Fruit fly (Drosophila melanogaster): Measurements from ENCODE around the gene MFS3.

MFS3 gene

DNA sequence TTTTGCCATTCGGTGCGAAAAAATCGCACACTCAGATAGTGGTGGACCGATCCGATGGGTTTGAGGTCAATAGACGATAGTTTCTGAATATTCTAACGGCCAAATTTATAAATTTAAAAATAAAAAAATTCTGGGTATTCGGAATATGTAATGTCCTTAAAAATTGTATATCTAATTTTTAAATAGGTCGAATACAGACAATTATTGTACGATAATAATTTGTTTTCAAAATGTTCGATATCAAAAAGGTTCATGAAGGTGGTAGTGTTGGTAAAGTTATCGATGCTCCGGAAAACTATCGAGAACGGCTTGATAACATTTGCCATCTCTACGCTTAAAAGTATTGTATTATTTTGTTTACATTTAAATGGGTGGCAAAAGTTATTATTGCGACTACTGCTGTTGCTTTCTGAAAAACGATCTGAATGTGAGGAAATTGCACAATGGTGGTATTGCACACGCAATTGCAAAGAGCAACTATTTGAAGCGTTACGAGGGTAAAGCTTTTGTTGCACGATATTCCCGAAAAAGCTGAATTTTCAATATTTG lies 26.9 kb downstream of the MFS3 start, which contains the start of the genes CG31922 and Plap (continued):
- TF ChIP-seq CG10274 (GFP tag; optimal IDR thresholded peaks at IDR 0.05) (no peak), nom (GFP tag; optimal IDR thresholded peaks at IDR 0.05) (no peak), cato (GFP tag; optimal IDR thresholded peaks at IDR 0.05; ENCODE audit: borderline replicate concordance) (peak; percentile 52), sug (tag; optimal IDR thresholded peaks at IDR 0.05) (peak; percentile 87), gsb (GFP tag; IDR thresholded peaks at IDR 0.05) (no peak), emc (GFP tag; optimal IDR thresholded peaks at IDR 0.05) (peak; percentile 29), CG2199 (GFP tag; IDR thresholded peaks at IDR 0.05) (no peak), CG13894 (tag; optimal IDR thresholded peaks at IDR 0.05) (no peak), CG2875 (GFP tag; optimal IDR thresholded peaks at IDR 0.05) (no peak), CG30403 (GFP tag; optimal IDR thresholded peaks at IDR 0.05) (peak; percentile 87), Usf (GFP tag; optimal IDR thresholded peaks at IDR 0.05) (no peak), Ptx1 (GFP tag; IDR thresholded peaks at IDR 0.05) (peak; percentile 61; the same call in 1 of the 2 replicates), da (GFP tag; optimal IDR thresholded peaks at IDR 0.05) (no peak), CG13296 (GFP tag; optimal IDR thresholded peaks at IDR 0.05) (peak; percentile 49), CG34422 (GFP tag; IDR thresholded peaks at IDR 0.05) (no peak), jing (GFP tag; optimal IDR thresholded peaks at IDR 0.05) (no peak), CG8944 (GFP tag; optimal IDR thresholded peaks at IDR 0.05) (peak; percentile 42), gce (GFP tag; IDR thresholded peaks at IDR 0.05) (no peak), Hr39 (optimal IDR thresholded peaks at IDR 0.05) (no peak), CHES-1-like (GFP tag; optimal IDR thresholded peaks at IDR 0.05) (peak; percentile 56), Drgx (GFP tag; IDR thresholded peaks at IDR 0.05) (no peak), CG18011 (GFP tag; optimal IDR thresholded peaks at IDR 0.05) (peak; percentile 53), h (optimal IDR thresholded peaks at IDR 0.05) (no peak), grn (GFP tag; optimal IDR thresholded peaks at IDR 0.05) (no peak), NC2β (GFP tag; optimal IDR thresholded peaks at IDR 0.05) (peak; percentile 48), row (GFP tag; IDR thresholded peaks at IDR 0.05) (peak; percentile 96), CoRest (tag; optimal IDR thresholded peaks at IDR 0.05) (peak; percentile 87), bbx (GFP tag; IDR thresholded peaks at IDR 0.05; ENCODE audit: partially characterized antibody) (peak; percentile 83), nerfin-1 (tag; optimal IDR thresholded peaks at IDR 0.05) (peak; percentile 64), tup (GFP tag; optimal IDR thresholded peaks at IDR 0.05) (no peak), Hr3 (GFP tag; optimal IDR thresholded peaks at IDR 0.05) (peak; percentile 86), disco-r (GFP tag; optimal IDR thresholded peaks at IDR 0.05) (peak; percentile 31), Vsx1 (GFP tag; optimal IDR thresholded peaks at IDR 0.05) (no peak), Myb (GFP tag; optimal IDR thresholded peaks at IDR 0.05) (peak; percentile 85), CG30020 (tag; optimal IDR thresholded peaks at IDR 0.05) (peak; percentile 68), Dip3 (GFP tag; optimal IDR thresholded peaks at IDR 0.05) (peak; percentile 78)

DNA sequence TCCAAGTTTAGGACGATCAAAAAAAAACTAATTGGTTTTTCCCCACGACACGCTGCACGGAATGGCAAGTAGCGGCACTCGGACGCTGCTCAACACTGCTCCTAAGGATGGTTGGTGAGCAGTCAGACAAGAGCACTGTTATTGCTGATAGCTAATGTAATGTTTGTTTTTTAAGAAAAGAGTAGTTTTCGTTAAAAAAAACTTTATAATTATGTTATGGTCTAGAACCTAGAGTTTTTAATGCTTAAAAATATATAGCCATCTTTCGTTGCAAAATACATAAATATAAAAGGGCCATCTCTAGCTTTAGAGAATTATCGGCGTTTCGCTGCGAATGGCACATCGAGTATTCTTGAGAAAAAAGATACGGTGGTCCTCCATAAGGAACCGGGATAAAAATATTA lies 29.7 kb downstream of the MFS3 start, which contains the start of the genes Charon and CG4887:
Gene Charon (minus strand): TSS at position 102 of the 404 bp plus-strand sequence.
Gene CG4887 (plus strand): TSS at position 306 of the 404 bp plus-strand sequence.
- TF ChIP-seq Stat92E (GFP tag; optimal IDR thresholded peaks at IDR 0.05) (peak in 1 of 3 experiments; percentile 15), CG1529 (GFP tag; optimal IDR thresholded peaks at IDR 0.05) (no peak), CG18476 (GFP tag; optimal IDR thresholded peaks at IDR 0.05) (no peak), usp (GFP tag; optimal IDR thresholded peaks at IDR 0.05) (no peak), CG17328 (GFP tag; IDR thresholded peaks at IDR 0.05) (peak; percentile 70), schlank (tag; optimal IDR thresholded peaks at IDR 0.05) (peak; percentile 46), chm (GFP tag; IDR thresholded peaks at IDR 0.05) (peak; percentile 61; the same call in 1 of the 2 replicates), CG6813 (GFP tag; optimal IDR thresholded peaks at IDR 0.05) (no peak), Optix (GFP tag; IDR thresholded peaks at IDR 0.05) (peak; percentile 32; the same call in 1 of the 3 replicates), Nf-YC (tag; optimal IDR thresholded peaks at IDR 0.05) (no peak), oc (tag; optimal IDR thresholded peaks at IDR 0.05) (no peak), aop (GFP tag; IDR thresholded peaks at IDR 0.05) (no peak), pnt (GFP tag; optimal IDR thresholded peaks at IDR 0.05) (peak; percentile 80), dmrt11E (tag; optimal IDR thresholded peaks at IDR 0.05) (peak; percentile 70), CG17568 (GFP tag; optimal IDR thresholded peaks at IDR 0.05) (no peak), ATbp (GFP tag; optimal IDR thresholded peaks at IDR 0.05) (peak; percentile 41), Antp (GFP tag; optimal IDR thresholded peaks at IDR 0.05) (peak; percentile 81)
